Fruit fly (Drosophila melanogaster) whole organism, wandering third instar larva: ENCODE results near the gene CG8861.

Experiments
- h ChIP-seq: fragments of 200-800 bp; sonication (Bioruptor generic); optimal IDR thresholded peaks from 3 replicates; lab custom pipeline; 2016; ENCODE audit warnings: missing biosample characterization, mild to moderate bottlenecking, missing genetic modification characterization
- lola ChIP-seq: fragments of >200 bp; optimal IDR thresholded peaks from 2 replicates; lab custom pipeline; 2017; ENCODE audit warnings: missing biosample characterization, missing genetic modification characterization
- usp ChIP-seq: fragments of >200 bp; optimal IDR thresholded peaks from 2 replicates; lab custom pipeline; 2017; ENCODE audit warnings: missing biosample characterization, missing genetic modification characterization

DNA sequence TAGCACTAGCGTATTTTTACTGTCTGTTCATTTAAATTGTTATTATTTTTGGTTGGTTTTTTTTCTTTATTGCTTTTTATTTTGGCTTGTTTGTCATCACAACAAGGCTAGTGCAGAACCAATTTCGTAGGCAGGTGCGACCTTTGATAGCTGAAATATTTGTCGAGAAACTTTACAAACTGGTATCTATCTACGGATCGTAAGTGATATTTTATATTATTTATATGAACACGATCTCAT lies 11.7 kb upstream of the CG8861 start, which contains the start of gene drn:
- TF ChIP-seq h, result no peak
- TF ChIP-seq lola (GFP tag; lab: Kevin White, UChicago), result no peak
- TF ChIP-seq usp, result no peak
